Worm (Caenorhabditis elegans) whole organism, mixed stage, embryonic: ENCODE data around the gene K06H7.8.

ENCODE experiments used
- lsy-2 ChIP-seq: fragments of 150-350 bp; optimal IDR thresholded peaks from 2 replicates; lab custom pipeline; 2014; ENCODE audit warnings: missing biosample characterization, missing genetic modification characterization
- mep-1 ChIP-seq: fragments of 150-350 bp; optimal IDR thresholded peaks from 2 replicates; lab custom pipeline; 2017; ENCODE audit warnings: missing biosample characterization, missing genetic modification reagents, missing genetic modification characterization, inconsistent platforms
- nhr-12 ChIP-seq: fragments of 150-350 bp; optimal IDR thresholded peaks from 2 replicates; lab custom pipeline; 2014; ENCODE audit warnings: missing biosample characterization, missing genetic modification characterization
- nhr-28 ChIP-seq: fragments of 150-350 bp; optimal IDR thresholded peaks from 2 replicates; lab custom pipeline; 2014; ENCODE audit warnings: missing biosample characterization, missing genetic modification characterization
- sptf-1 ChIP-seq: sonication (generic microtip); optimal IDR thresholded peaks from 2 replicates; lab custom pipeline; 2017; ENCODE audit warnings: mild to moderate bottlenecking, missing genetic modification characterization, moderate library complexity, missing compliant biosample characterization
- tbx-8 ChIP-seq: fragments of 200-800 bp; sonication (Bioruptor generic); optimal IDR thresholded peaks from 2 replicates; lab custom pipeline; 2018; ENCODE audit warnings: mild to moderate bottlenecking, missing genetic modification characterization, moderate library complexity, missing compliant biosample characterization
- ztf-11 ChIP-seq: fragments of 150-350 bp; optimal IDR thresholded peaks from 2 replicates; lab custom pipeline; 2014; ENCODE audit warnings: missing biosample characterization, missing genetic modification characterization

- TF ChIP-seq lsy-2 (tag; lab: Kevin White, UChicago) (no peak), ztf-11 (tag; lab: Kevin White, UChicago) (no peak), nhr-28 (tag; lab: Kevin White, UChicago) (no peak), mep-1 (no peak), nhr-12 (tag; lab: Kevin White, UChicago) (no peak), tbx-8 (GFP tag; lab: Kevin White, UChicago) (no peak), sptf-1 (tag; lab: Kevin White, UChicago) (no peak)
Measured at ce11 chrIII:8117155-8117554, 19.1 kb upstream of the K06H7.8 start.
